Worm (Caenorhabditis elegans): ENCODE data around the gene nhr-218.

ce11 chrV:16259684-16260083 is 1.4 kb downstream of the nhr-218 start, which contains the start of gene nhr-127:
- no peak for TF ChIP-seq ctbp-1 (GFP tag; IDR thresholded peaks at IDR 0.05)
- no peak for TF ChIP-seq ama-1 (optimal IDR thresholded peaks at IDR 0.05)
- no peak for TF ChIP-seq lin-13 (GFP tag; optimal IDR thresholded peaks at IDR 0.05)
- TF ChIP-seq nhr-25 (tag; optimal IDR thresholded peaks at IDR 0.05; ENCODE audit: borderline replicate concordance, insufficient read depth) = no peak
- no peak for TF ChIP-seq ceh-28 (tag; optimal IDR thresholded peaks at IDR 0.05)
- TF ChIP-seq ZK546.5 (tag; optimal IDR thresholded peaks at IDR 0.05) = no peak
- no peak for TF ChIP-seq hlh-30 (tag; optimal IDR thresholded peaks at IDR 0.05; ENCODE audit: insufficient read depth)
- TF ChIP-seq zip-11 (GFP tag; IDR thresholded peaks at IDR 0.05) = no peak
- no peak for TF ChIP-seq fkh-10 (GFP tag; optimal IDR thresholded peaks at IDR 0.05)

Measured in whole organism, L4 larva.